Fruit fly (Drosophila melanogaster) whole organism, embryonic: Measurements from ENCODE around the gene Tsc1.

Experiments
- Abd-B ChIP-seq: fragments of 200-800 bp; sonication (Bioruptor generic); optimal IDR thresholded peaks from 2 replicates; lab custom pipeline; 2018; ENCODE audit warnings: missing biosample characterization, mild to moderate bottlenecking, missing genetic modification characterization, moderate library complexity
- BEAF-32 ChIP-seq: fragments of 200-800 bp; sonication (Bioruptor generic); optimal IDR thresholded peaks from 3 replicates; lab custom pipeline; 2017; ENCODE audit warnings: missing biosample characterization, missing genetic modification characterization, mild to moderate bottlenecking, moderate library complexity, missing genetic modification reagents
- Bteb2 ChIP-seq: fragments of 200-800 bp; sonication (Bioruptor generic); optimal IDR thresholded peaks from 2 replicates; lab custom pipeline; 2016; ENCODE audit warnings: missing biosample characterization, missing genetic modification characterization
- CG11504 ChIP-seq: fragments of 200-800 bp; sonication (Bioruptor generic); optimal IDR thresholded peaks from 3 replicates; lab custom pipeline; 2019; ENCODE audit warnings: missing biosample characterization, mild to moderate bottlenecking, missing genetic modification characterization, moderate library complexity
- CG11723 ChIP-seq: fragments of 200-800 bp; sonication (Bioruptor generic); optimal IDR thresholded peaks from 2 replicates; lab custom pipeline; 2017; ENCODE audit warnings: missing biosample characterization, mild to moderate bottlenecking, missing genetic modification characterization
- CG12942 ChIP-seq: fragments of 200-800 bp; sonication (Bioruptor generic); optimal IDR thresholded peaks from 3 replicates; lab custom pipeline; 2016; ENCODE audit warnings: missing biosample characterization, missing genetic modification characterization
- CG13424 ChIP-seq: fragments of 200-800 bp; sonication (Bioruptor generic); optimal IDR thresholded peaks from 2 replicates; lab custom pipeline; 2019; ENCODE audit warnings: missing biosample characterization, mild to moderate bottlenecking, missing genetic modification characterization, moderate library complexity
- CG13775 ChIP-seq: fragments of 200-800 bp; sonication (Bioruptor generic); optimal IDR thresholded peaks from 3 replicates; lab custom pipeline; 2017; ENCODE audit warnings: missing biosample characterization, mild to moderate bottlenecking, missing genetic modification characterization
- CG15269 ChIP-seq: fragments of 200-800 bp; sonication (Bioruptor generic); optimal IDR thresholded peaks from 2 replicates; lab custom pipeline; 2018; ENCODE audit warnings: missing biosample characterization, mild to moderate bottlenecking, missing genetic modification characterization, moderate library complexity
- CG16779 ChIP-seq: fragments of 200-800 bp; sonication (Bioruptor generic); IDR thresholded peaks from 2 replicates; pipeline ENCODE4 v1.3.6; 2022; ENCODE audit warnings: missing biosample characterization, missing genetic modification characterization
- CG17385 ChIP-seq: fragments of 200-800 bp; sonication (Bioruptor generic); optimal IDR thresholded peaks from 3 replicates; lab custom pipeline; 2018; ENCODE audit warnings: missing biosample characterization, mild to moderate bottlenecking, missing genetic modification characterization
- CG17568 ChIP-seq: fragments of 200-800 bp; sonication (Bioruptor generic); optimal IDR thresholded peaks from 2 replicates; lab custom pipeline; 2018; ENCODE audit warnings: missing biosample characterization, mild to moderate bottlenecking, missing genetic modification characterization, moderate library complexity
- CG17829 ChIP-seq: fragments of 200-800 bp; optimal IDR thresholded peaks from 2 replicates; lab custom pipeline; 2019; ENCODE audit warnings: missing biosample characterization, mild to moderate bottlenecking, missing genetic modification characterization, moderate library complexity
- CG2120 ChIP-seq: fragments of 200-800 bp; sonication (Bioruptor generic); optimal IDR thresholded peaks from 3 replicates; lab custom pipeline; 2016; ENCODE audit warnings: missing biosample characterization, missing genetic modification characterization
- CG30403 ChIP-seq: fragments of 200-800 bp; sonication (Bioruptor generic); optimal IDR thresholded peaks from 3 replicates; lab custom pipeline; 2016; ENCODE audit warnings: missing biosample characterization, missing genetic modification characterization
- CG31365 ChIP-seq: fragments of 200-800 bp; sonication (Bioruptor generic); optimal IDR thresholded peaks from 2 replicates; lab custom pipeline; 2018; ENCODE audit warnings: missing biosample characterization, mild to moderate bottlenecking, missing genetic modification characterization
- CG4820 ChIP-seq: fragments of 200-800 bp; sonication (Bioruptor generic); optimal IDR thresholded peaks from 3 replicates; lab custom pipeline; 2016; ENCODE audit warnings: missing biosample characterization, missing genetic modification characterization
- CG5953 ChIP-seq: fragments of 200-800 bp; sonication (Bioruptor generic); IDR thresholded peaks from 2 replicates; pipeline ENCODE4 v1.3.6; 2022; ENCODE audit warnings: missing biosample characterization, missing genetic modification characterization
- CG7839 ChIP-seq: fragments of 200-800 bp; sonication (Bioruptor generic); optimal IDR thresholded peaks from 3 replicates; lab custom pipeline; 2018; ENCODE audit warnings: missing biosample characterization, mild to moderate bottlenecking, missing genetic modification characterization, moderate library complexity
- CG9437 ChIP-seq: fragments of 200-800 bp; sonication (Bioruptor generic); optimal IDR thresholded peaks from 2 replicates; lab custom pipeline; 2018; ENCODE audit warnings: missing biosample characterization, mild to moderate bottlenecking, missing genetic modification characterization
- CG9727 ChIP-seq: fragments of 200-800 bp; sonication (Bioruptor generic); optimal IDR thresholded peaks from 3 replicates; lab custom pipeline; 2017; ENCODE audit warnings: missing biosample characterization, mild to moderate bottlenecking, missing genetic modification characterization
- Dek ChIP-seq: fragments of 200-800 bp; sonication (Bioruptor generic); optimal IDR thresholded peaks from 3 replicates; lab custom pipeline; 2019; ENCODE audit warnings: missing biosample characterization, mild to moderate bottlenecking, missing genetic modification characterization, moderate library complexity
- Gsc ChIP-seq: fragments of 200-800 bp; sonication (Bioruptor generic); IDR thresholded peaks from 2 replicates; pipeline ENCODE4 v1.3.6; 2022; ENCODE audit warnings: missing biosample characterization, missing genetic modification characterization
- H15 ChIP-seq: fragments of 200-800 bp; sonication (Bioruptor generic); IDR thresholded peaks from 3 replicates; pipeline ENCODE4 v1.3.6; 2022; ENCODE audit warnings: missing biosample characterization, missing genetic modification characterization
- HLH54F ChIP-seq: fragments of 200-800 bp; sonication (Bioruptor generic); optimal IDR thresholded peaks from 3 replicates; lab custom pipeline; 2016; ENCODE audit warnings: missing biosample characterization, missing genetic modification characterization
- Hr51 ChIP-seq, 2 experiments: fragments of 200-800 bp; sonication (Bioruptor generic); optimal IDR thresholded peaks; 2 replicates in 1 of 2; 3 replicates in 1 of 2; lab custom pipeline; 2016 to 2018; ENCODE audit warnings: missing biosample characterization in 2 of 2, missing genetic modification characterization in 2 of 2, mild to moderate bottlenecking in 1 of 2, moderate library complexity in 1 of 2
- Max ChIP-seq: fragments of 200-800 bp; sonication (Bioruptor generic); optimal IDR thresholded peaks from 2 replicates; lab custom pipeline; 2016; ENCODE audit warnings: missing biosample characterization, mild to moderate bottlenecking, missing genetic modification characterization
- Med ChIP-seq: fragments of 200-800 bp; sonication (Bioruptor generic); peaks from one replicate; lab custom pipeline; 2016; ENCODE audit warnings: missing biosample characterization, missing genetic modification characterization, mild to moderate bottlenecking, inconsistent platforms, moderate library complexity
- Meics ChIP-seq: fragments of 200-800 bp; sonication (Bioruptor generic); optimal IDR thresholded peaks from 2 replicates; lab custom pipeline; 2017; ENCODE audit warnings: missing biosample characterization, mild to moderate bottlenecking, missing genetic modification characterization
- Nf-YA ChIP-seq: fragments of 200-800 bp; sonication (Bioruptor generic); IDR thresholded peaks from 2 replicates; pipeline ENCODE4 v1.3.6; 2022; ENCODE audit warnings: missing biosample characterization, missing genetic modification characterization
- Pdp1 ChIP-seq, 2 experiments: fragments of 200-800 bp; sonication (Bioruptor generic); optimal IDR thresholded peaks; 3 replicates each; lab custom pipeline; 2016; ENCODE audit warnings: missing biosample characterization in 2 of 2, missing genetic modification characterization in 2 of 2, mild to moderate bottlenecking in 1 of 2, moderate library complexity in 1 of 2
- Side ChIP-seq: fragments of 200-800 bp; sonication (Bioruptor generic); optimal IDR thresholded peaks from 2 replicates; lab custom pipeline; 2016; ENCODE audit warnings: missing biosample characterization, missing genetic modification characterization
- Six4 ChIP-seq: fragments of 200-800 bp; sonication (Bioruptor generic); optimal IDR thresholded peaks from 2 replicates; lab custom pipeline; 2016; ENCODE audit warnings: missing biosample characterization, missing genetic modification characterization
- TFAM ChIP-seq: fragments of 200-800 bp; sonication (Bioruptor generic); optimal IDR thresholded peaks from 2 replicates; lab custom pipeline; 2017; ENCODE audit warnings: missing biosample characterization, missing genetic modification characterization, inconsistent platforms
- az2 ChIP-seq: fragments of 200-800 bp; sonication (Bioruptor generic); optimal IDR thresholded peaks from 3 replicates; lab custom pipeline; 2016; ENCODE audit warnings: missing biosample characterization, missing genetic modification characterization
- ems ChIP-seq: fragments of 200-800 bp; sonication (Bioruptor generic); optimal IDR thresholded peaks from 3 replicates; lab custom pipeline; 2016; ENCODE audit warnings: missing biosample characterization, missing genetic modification characterization
- fu2 ChIP-seq: fragments of 200-800 bp; sonication (Bioruptor generic); optimal IDR thresholded peaks from 2 replicates; lab custom pipeline; 2016; ENCODE audit warnings: missing biosample characterization, missing genetic modification characterization
- gcm ChIP-seq: fragments of 200-800 bp; sonication (Bioruptor generic); optimal IDR thresholded peaks from 2 replicates; lab custom pipeline; 2019; ENCODE audit warnings: missing biosample characterization, mild to moderate bottlenecking, missing genetic modification characterization, moderate library complexity
- grau ChIP-seq: fragments of 200-800 bp; optimal IDR thresholded peaks from 3 replicates; lab custom pipeline; 2019; ENCODE audit warnings: missing biosample characterization, mild to moderate bottlenecking, missing genetic modification characterization, moderate library complexity
- kay ChIP-seq: fragments of 200-800 bp; sonication (Bioruptor generic); optimal IDR thresholded peaks from 2 replicates; lab custom pipeline; 2016; ENCODE audit warnings: missing biosample characterization, missing genetic modification characterization
- lbe ChIP-seq: fragments of 200-800 bp; sonication (Bioruptor generic); optimal IDR thresholded peaks from 2 replicates; lab custom pipeline; 2016; ENCODE audit warnings: missing biosample characterization, mild to moderate bottlenecking, missing genetic modification characterization
- nerfin-1 ChIP-seq: fragments of 200-800 bp; sonication (Bioruptor generic); optimal IDR thresholded peaks from 3 replicates; lab custom pipeline; 2019; ENCODE audit warnings: missing biosample characterization, mild to moderate bottlenecking, missing genetic modification characterization, moderate library complexity
- nerfin-2 ChIP-seq: fragments of 200-800 bp; sonication (Bioruptor generic); IDR thresholded peaks from 2 replicates; pipeline ENCODE4 v1.3.6; 2022; ENCODE audit warnings: missing biosample characterization, missing genetic modification characterization; ENCODE audit not compliant: partially characterized antibody
- pho ChIP-seq: fragments of 200-800 bp; sonication (Bioruptor generic); optimal IDR thresholded peaks from 2 replicates; lab custom pipeline; 2016; ENCODE audit warnings: missing biosample characterization, missing genetic modification characterization
- seq ChIP-seq: fragments of 200-800 bp; sonication (Bioruptor generic); IDR thresholded peaks from 2 replicates; pipeline ENCODE4 v1.3.6; 2022; ENCODE audit warnings: missing biosample characterization, missing genetic modification characterization
- tin ChIP-seq: fragments of 200-800 bp; sonication (Bioruptor generic); optimal IDR thresholded peaks from 3 replicates; lab custom pipeline; 2016; ENCODE audit warnings: missing biosample characterization, missing genetic modification characterization
- unpg ChIP-seq: fragments of 200-800 bp; sonication (Bioruptor generic); optimal IDR thresholded peaks from 3 replicates; lab custom pipeline; 2018; ENCODE audit warnings: missing biosample characterization, mild to moderate bottlenecking, missing genetic modification characterization, moderate library complexity
- z ChIP-seq: fragments of 200-800 bp; sonication (Bioruptor generic); IDR thresholded peaks from 3 replicates; pipeline ENCODE4 v1.3.6; 2022; ENCODE audit warnings: missing biosample characterization, missing genetic modification characterization
- zen ChIP-seq: fragments of 200-800 bp; sonication (Bioruptor generic); optimal IDR thresholded peaks from 3 replicates; lab custom pipeline; 2018; ENCODE audit warnings: missing biosample characterization, mild to moderate bottlenecking, missing genetic modification characterization, moderate library complexity
- zf30C ChIP-seq: fragments of 200-800 bp; sonication (Bioruptor generic); optimal IDR thresholded peaks from 3 replicates; lab custom pipeline; 2018; ENCODE audit warnings: missing biosample characterization, mild to moderate bottlenecking, missing genetic modification characterization

Tsc1 gene

dm6 chr3R:24106059-24106631, 24.0 kb upstream of the Tsc1 start:
- TF ChIP-seq CG12942 (GFP tag; lab: Kevin White, UChicago) (peak; percentile 29), lbe (peak; percentile 86), BEAF-32 (GFP tag; lab: Kevin White, UChicago) (no peak), tin (GFP tag; lab: Kevin White, UChicago) (peak; percentile 58), Hr51 (GFP tag; optimal IDR thresholded peaks at IDR 0.05; lab: Kevin White, UChicago) (peak; percentile 10 to 58), Abd-B (GFP tag; lab: Kevin White, UChicago) (peak; percentile 21), pho (GFP tag; lab: Kevin White, UChicago) (no peak), CG13424 (peak; percentile 50), seq (no peak), gcm (GFP tag; lab: Kevin White, UChicago) (peak; percentile 51), z (GFP tag; lab: Robert Waterston, UW) (no peak), zen (tag; lab: Kevin White, UChicago) (no peak), CG9437 (GFP tag; lab: Kevin White, UChicago) (peak; percentile 96), CG17385 (peak; percentile 75), Pdp1 (GFP tag; optimal IDR thresholded peaks at IDR 0.05; lab: Kevin White, UChicago) (peak in 1 of 2 experiments; percentile 96), CG5953 (no peak), Dek (tag; lab: Kevin White, UChicago) (peak; percentile 11), Gsc (no peak), CG2120 (peak; percentile 67), CG13775 (GFP tag; lab: Kevin White, UChicago) (peak; percentile 28), Meics (GFP tag; lab: Kevin White, UChicago) (peak; percentile 28), az2 (GFP tag; lab: Kevin White, UChicago) (peak; percentile 43), Bteb2 (GFP tag; lab: Kevin White, UChicago) (peak; percentile 45), unpg (GFP tag; lab: Kevin White, UChicago) (peak; percentile 57), CG15269 (peak; percentile 59), Side (GFP tag; lab: Kevin White, UChicago) (peak; percentile 26), CG9727 (GFP tag; lab: Kevin White, UChicago) (peak; percentile 32), kay (GFP tag; lab: Kevin White, UChicago) (peak; percentile 14), nerfin-2 (GFP tag; lab: Robert Waterston, UW) (no peak), Nf-YA (GFP tag; lab: Robert Waterston, UW) (no peak), CG17568 (GFP tag; lab: Kevin White, UChicago) (peak; percentile 73), Six4 (peak; percentile 43), CG17829 (tag; lab: Kevin White, UChicago) (peak; percentile 28), nerfin-1 (peak; percentile 92), grau (tag; lab: Kevin White, UChicago) (peak; percentile 37), TFAM (GFP tag; lab: Kevin White, UChicago) (no peak), Med (GFP tag; lab: Kevin White, UChicago) (peak; percentile 94), Max (GFP tag; lab: Kevin White, UChicago) (peak; percentile 41), CG4820 (GFP tag; lab: Kevin White, UChicago) (peak; percentile 53), CG16779 (GFP tag; lab: Robert Waterston, UW) (no peak), CG7839 (peak; percentile 35), CG11504 (tag; lab: Kevin White, UChicago) (peak; percentile 32), CG11723 (peak; percentile 4), H15 (GFP tag; lab: Robert Waterston, UW) (no peak), HLH54F (GFP tag; lab: Kevin White, UChicago) (peak; percentile 16), zf30C (GFP tag; lab: Kevin White, UChicago) (no peak), fu2 (no peak), ems (GFP tag; lab: Kevin White, UChicago) (peak; percentile 65), CG31365 (tag; lab: Kevin White, UChicago) (peak; percentile 36), CG30403 (peak; percentile 62)
